Fruit fly (Drosophila melanogaster) whole organism, embryonic: ENCODE data around the gene ea.

Source experiments
- BEAF-32 ChIP-seq: fragments of 200-800 bp; sonication (Bioruptor generic); optimal IDR thresholded peaks from 3 replicates; lab custom pipeline; 2017; ENCODE audit warnings: missing biosample characterization, missing genetic modification characterization, mild to moderate bottlenecking, moderate library complexity, missing genetic modification reagents
- CG10959 ChIP-seq: fragments of 200-800 bp; sonication (Bioruptor generic); IDR thresholded peaks from 2 replicates; pipeline ENCODE4 v1.3.6; 2022; ENCODE audit warnings: missing biosample characterization, missing genetic modification characterization
- CG11560 ChIP-seq: fragments of 200-800 bp; sonication (Bioruptor generic); IDR thresholded peaks from 3 replicates; pipeline ENCODE4 v1.3.6; 2022; ENCODE audit warnings: missing biosample characterization, missing genetic modification characterization
- CG12219 ChIP-seq: fragments of 200-800 bp; sonication (Bioruptor generic); optimal IDR thresholded peaks from 3 replicates; lab custom pipeline; 2018; ENCODE audit warnings: missing biosample characterization, mild to moderate bottlenecking, missing genetic modification characterization
- CG13624 ChIP-seq: fragments of 200-800 bp; sonication (Bioruptor generic); optimal IDR thresholded peaks from 2 replicates; lab custom pipeline; 2016; ENCODE audit warnings: missing biosample characterization, missing genetic modification characterization
- CG14441 ChIP-seq: fragments of 200-800 bp; sonication (Bioruptor generic); IDR thresholded peaks from 2 replicates; pipeline ENCODE4 v1.3.6; 2022; ENCODE audit warnings: missing biosample characterization, missing genetic modification characterization
- CG15514 ChIP-seq: fragments of 200-800 bp; sonication (Bioruptor generic); optimal IDR thresholded peaks from 3 replicates; lab custom pipeline; 2017; ENCODE audit warnings: missing biosample characterization, missing genetic modification characterization, mild to moderate bottlenecking, moderate library complexity, missing genetic modification reagents
- CG1602 ChIP-seq: fragments of 200-800 bp; sonication (Bioruptor generic); optimal IDR thresholded peaks from 3 replicates; lab custom pipeline; 2016; ENCODE audit warnings: missing biosample characterization, missing genetic modification characterization
- CG16779 ChIP-seq: fragments of 200-800 bp; sonication (Bioruptor generic); IDR thresholded peaks from 2 replicates; pipeline ENCODE4 v1.3.6; 2022; ENCODE audit warnings: missing biosample characterization, missing genetic modification characterization
- CG17829 ChIP-seq: fragments of 200-800 bp; optimal IDR thresholded peaks from 2 replicates; lab custom pipeline; 2019; ENCODE audit warnings: missing biosample characterization, mild to moderate bottlenecking, missing genetic modification characterization, moderate library complexity
- CG3163 ChIP-seq: fragments of 200-800 bp; sonication (Bioruptor generic); optimal IDR thresholded peaks from 3 replicates; lab custom pipeline; 2016; ENCODE audit warnings: missing biosample characterization, missing genetic modification characterization
- CG3726 ChIP-seq: fragments of 200-800 bp; sonication (Bioruptor generic); IDR thresholded peaks from 3 replicates; pipeline ENCODE4, ENCODE4 v1.3.6; 2022; ENCODE audit warnings: missing biosample characterization, missing genetic modification characterization
- CG7357 ChIP-seq: fragments of 200-800 bp; sonication (Bioruptor generic); IDR thresholded peaks from 3 replicates; pipeline ENCODE4 v1.3.6; 2022; ENCODE audit warnings: missing biosample characterization, missing genetic modification characterization
- CG9817 ChIP-seq: fragments of 200-800 bp; sonication (Bioruptor generic); optimal IDR thresholded peaks from 2 replicates; lab custom pipeline; 2018; ENCODE audit warnings: missing biosample characterization, mild to moderate bottlenecking, missing genetic modification characterization, moderate library complexity
- Camta ChIP-seq: fragments of 200-800 bp; sonication (Bioruptor generic); optimal IDR thresholded peaks from 2 replicates; lab custom pipeline; 2016; ENCODE audit warnings: missing biosample characterization, missing genetic modification characterization
- Chrac-16 ChIP-seq: fragments of 200-800 bp; sonication (Bioruptor generic); optimal IDR thresholded peaks from 3 replicates; lab custom pipeline; 2016; ENCODE audit warnings: missing biosample characterization, missing genetic modification characterization
- Dad ChIP-seq: fragments of 200-800 bp; sonication (Bioruptor generic); optimal IDR thresholded peaks from 3 replicates; lab custom pipeline; 2016; ENCODE audit warnings: missing biosample characterization, missing genetic modification characterization
- Eip74EF ChIP-seq, 2 experiments: fragments of 200-800 bp in 1 of 2; fragments of >200 bp in 1 of 2; sonication (Bioruptor generic) in 1 of 2; optimal IDR thresholded peaks; 2 replicates each; lab custom pipeline; 2017 to 2019; ENCODE audit warnings: missing biosample characterization in 2 of 2, missing genetic modification characterization in 2 of 2, mild to moderate bottlenecking in 1 of 2, moderate library complexity in 1 of 2
- Ets97D ChIP-seq: fragments of 200-800 bp; sonication (Bioruptor generic); optimal IDR thresholded peaks from 3 replicates; lab custom pipeline; 2016; ENCODE audit warnings: missing biosample characterization, missing genetic modification characterization
- Fer1 ChIP-seq: fragments of 200-800 bp; sonication (Bioruptor generic); optimal IDR thresholded peaks from 2 replicates; lab custom pipeline; 2017; ENCODE audit warnings: missing biosample characterization, mild to moderate bottlenecking, missing genetic modification characterization
- Fer2 ChIP-seq: fragments of 200-800 bp; sonication (Bioruptor generic); optimal IDR thresholded peaks from 2 replicates; lab custom pipeline; 2018; ENCODE audit warnings: missing biosample characterization, mild to moderate bottlenecking, missing genetic modification characterization, moderate library complexity
- HLH54F ChIP-seq: fragments of 200-800 bp; sonication (Bioruptor generic); optimal IDR thresholded peaks from 3 replicates; lab custom pipeline; 2016; ENCODE audit warnings: missing biosample characterization, missing genetic modification characterization
- HLHmδ ChIP-seq: fragments of 200-800 bp; sonication (Bioruptor generic); optimal IDR thresholded peaks from 2 replicates; lab custom pipeline; 2018; ENCODE audit warnings: missing biosample characterization, mild to moderate bottlenecking, missing genetic modification characterization, moderate library complexity
- HmgD ChIP-seq: fragments of 200-800 bp; sonication (Bioruptor generic); optimal IDR thresholded peaks from 3 replicates; lab custom pipeline; 2016; ENCODE audit warnings: missing biosample characterization, missing genetic modification characterization
- Hmr ChIP-seq: fragments of 200-800 bp; sonication (Bioruptor generic); optimal IDR thresholded peaks from 3 replicates; lab custom pipeline; 2017; ENCODE audit warnings: mild to moderate bottlenecking, missing biosample characterization, missing genetic modification reagents, missing genetic modification characterization
- Hr51 ChIP-seq, 2 experiments: fragments of 200-800 bp; sonication (Bioruptor generic); optimal IDR thresholded peaks; 2 replicates in 1 of 2; 3 replicates in 1 of 2; lab custom pipeline; 2016 to 2018; ENCODE audit warnings: missing biosample characterization in 2 of 2, missing genetic modification characterization in 2 of 2, mild to moderate bottlenecking in 1 of 2, moderate library complexity in 1 of 2
- NC2α ChIP-seq: fragments of 200-800 bp; sonication (Bioruptor generic); optimal IDR thresholded peaks from 2 replicates; lab custom pipeline; 2016; ENCODE audit warnings: missing biosample characterization, missing genetic modification characterization
- Nf-YB ChIP-seq: fragments of 200-800 bp; sonication (Bioruptor generic); optimal IDR thresholded peaks from 3 replicates; lab custom pipeline; 2019; ENCODE audit warnings: missing biosample characterization, mild to moderate bottlenecking, missing genetic modification characterization, moderate library complexity
- PHDP ChIP-seq: fragments of 200-800 bp; sonication (Bioruptor generic); optimal IDR thresholded peaks from 3 replicates; lab custom pipeline; 2018; ENCODE audit warnings: missing biosample characterization, mild to moderate bottlenecking, missing genetic modification characterization, moderate library complexity
- Pdp1 ChIP-seq, 2 experiments: fragments of 200-800 bp; sonication (Bioruptor generic); optimal IDR thresholded peaks; 3 replicates each; lab custom pipeline; 2016; ENCODE audit warnings: missing biosample characterization in 2 of 2, missing genetic modification characterization in 2 of 2, mild to moderate bottlenecking in 1 of 2, moderate library complexity in 1 of 2
- Xbp1 ChIP-seq: fragments of 200-800 bp; sonication (Bioruptor generic); optimal IDR thresholded peaks from 3 replicates; lab custom pipeline; 2016; ENCODE audit warnings: missing biosample characterization, mild to moderate bottlenecking, missing genetic modification characterization
- Xrp1 ChIP-seq: fragments of 200-800 bp; sonication (Bioruptor generic); IDR thresholded peaks from 2 replicates; pipeline ENCODE4 v1.3.6; 2022; ENCODE audit warnings: missing biosample characterization, missing genetic modification characterization
- ara ChIP-seq: fragments of 200-800 bp; sonication (Bioruptor generic); IDR thresholded peaks from 2 replicates; pipeline ENCODE4 v1.3.6; 2022; ENCODE audit warnings: missing biosample characterization, missing genetic modification characterization
- bigmax ChIP-seq: fragments of 200-800 bp; sonication (Bioruptor generic); optimal IDR thresholded peaks from 2 replicates; lab custom pipeline; 2018; ENCODE audit warnings: missing biosample characterization, mild to moderate bottlenecking, missing genetic modification characterization
- cato ChIP-seq: fragments of 200-800 bp; sonication (Bioruptor generic); optimal IDR thresholded peaks from 2 replicates; lab custom pipeline; 2016; ENCODE audit warnings: missing biosample characterization, missing genetic modification characterization, borderline replicate concordance
- cg ChIP-seq: fragments of 200-800 bp; sonication (Bioruptor generic); optimal IDR thresholded peaks from 3 replicates; lab custom pipeline; 2019; ENCODE audit warnings: missing biosample characterization, mild to moderate bottlenecking, missing genetic modification characterization, moderate library complexity
- disco-r ChIP-seq: fragments of 200-800 bp; sonication (Bioruptor generic); optimal IDR thresholded peaks from 2 replicates; lab custom pipeline; 2016; ENCODE audit warnings: missing biosample characterization, missing genetic modification characterization
- eyg ChIP-seq: fragments of 200-800 bp; sonication (Bioruptor generic); optimal IDR thresholded peaks from 3 replicates; lab custom pipeline; 2016; ENCODE audit warnings: missing biosample characterization, missing genetic modification characterization
- fd3F ChIP-seq: fragments of 200-800 bp; sonication (Bioruptor generic); optimal IDR thresholded peaks from 2 replicates; lab custom pipeline; 2018; ENCODE audit warnings: missing biosample characterization, mild to moderate bottlenecking, missing genetic modification characterization, moderate library complexity
- ftz-f1 ChIP-seq: fragments of 200-800 bp; sonication (Bioruptor generic); optimal IDR thresholded peaks from 2 replicates; lab custom pipeline; 2016; ENCODE audit warnings: missing biosample characterization, missing genetic modification characterization
- gem ChIP-seq: fragments of 200-800 bp; sonication (Bioruptor generic); optimal IDR thresholded peaks from 2 replicates; lab custom pipeline; 2019; ENCODE audit warnings: missing biosample characterization, mild to moderate bottlenecking, missing genetic modification characterization, moderate library complexity
- lbe ChIP-seq: fragments of 200-800 bp; sonication (Bioruptor generic); optimal IDR thresholded peaks from 2 replicates; lab custom pipeline; 2016; ENCODE audit warnings: missing biosample characterization, mild to moderate bottlenecking, missing genetic modification characterization
- lilli ChIP-seq: fragments of 200-800 bp; sonication (Bioruptor generic); optimal IDR thresholded peaks from 3 replicates; lab custom pipeline; 2016; ENCODE audit warnings: missing biosample characterization, missing genetic modification characterization
- lmd ChIP-seq: fragments of 200-800 bp; sonication (Bioruptor generic); IDR thresholded peaks from 2 replicates; pipeline ENCODE4 v1.3.6; 2022; ENCODE audit warnings: missing biosample characterization, missing genetic modification characterization
- pzg ChIP-seq: fragments of 200-800 bp; sonication (Bioruptor generic); optimal IDR thresholded peaks from 3 replicates; lab custom pipeline; 2018; ENCODE audit warnings: missing biosample characterization, mild to moderate bottlenecking, missing genetic modification characterization, moderate library complexity
- ranshi ChIP-seq: fragments of 200-800 bp; sonication (Bioruptor generic); IDR thresholded peaks from 2 replicates; pipeline ENCODE4 v1.3.6; 2022; ENCODE audit warnings: missing biosample characterization, missing genetic modification characterization
- sqz ChIP-seq: fragments of 200-800 bp; sonication (Bioruptor generic); optimal IDR thresholded peaks from 3 replicates; lab custom pipeline; 2018; ENCODE audit warnings: missing biosample characterization, mild to moderate bottlenecking, missing genetic modification characterization
- sug ChIP-seq: fragments of 200-800 bp; optimal IDR thresholded peaks from 2 replicates; lab custom pipeline; 2019; ENCODE audit warnings: missing biosample characterization, mild to moderate bottlenecking, missing genetic modification characterization, moderate library complexity
- twi ChIP-seq: fragments of 200-800 bp; optimal IDR thresholded peaks from 2 replicates; lab custom pipeline; 2019; ENCODE audit warnings: missing biosample characterization, mild to moderate bottlenecking, missing genetic modification characterization, moderate library complexity
- zen ChIP-seq: fragments of 200-800 bp; sonication (Bioruptor generic); optimal IDR thresholded peaks from 3 replicates; lab custom pipeline; 2018; ENCODE audit warnings: missing biosample characterization, mild to moderate bottlenecking, missing genetic modification characterization, moderate library complexity
- zfh1 ChIP-seq: fragments of 200-800 bp; sonication (Bioruptor generic); IDR thresholded peaks from 3 replicates; pipeline ENCODE4 v1.3.6; 2022; ENCODE audit warnings: missing biosample characterization, missing genetic modification characterization

ea gene

DNA sequence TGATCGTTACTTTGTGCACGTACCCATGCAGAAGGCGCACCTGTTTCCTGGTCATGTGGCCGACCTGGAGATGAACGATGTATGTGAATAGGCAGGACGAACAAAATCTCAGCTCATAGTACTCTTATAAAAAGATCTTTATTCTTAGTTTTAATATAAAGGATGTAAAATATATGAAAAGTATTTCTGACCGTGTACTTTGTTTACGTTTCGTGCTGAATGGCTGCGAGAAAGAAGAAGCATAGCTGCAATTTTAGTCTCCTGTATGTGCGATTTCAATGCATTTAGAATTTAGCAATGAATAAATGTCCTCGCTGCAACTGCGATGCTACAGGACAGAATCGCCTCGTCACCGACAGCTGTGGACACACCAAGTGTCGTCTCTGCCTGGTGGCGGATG lies 19.3 kb downstream of the ea start, which contains the start of the genes CG42726 and CG42727 (continued):
- TF ChIP-seq CG15514: no peak
- no peak for TF ChIP-seq sqz
- peak; percentile 37; the same call in 1 of the 2 replicates for TF ChIP-seq Xrp1 (GFP tag; lab: Robert Waterston, UW)
- TF ChIP-seq NC2α (GFP tag; lab: Kevin White, UChicago): no peak
- TF ChIP-seq cato (GFP tag; lab: Kevin White, UChicago): peak; percentile 0
- TF ChIP-seq Dad: no peak
- no peak for TF ChIP-seq fd3F
- no peak for TF ChIP-seq CG13624 (GFP tag; lab: Kevin White, UChicago)
- TF ChIP-seq CG14441 (GFP tag; lab: Robert Waterston, UW): 0 out of 2 replicates have a peak, but pooled peaks have one; percentile 26
- peak; percentile 41; the same call in 1 of the 2 replicates for TF ChIP-seq ranshi (GFP tag; lab: Robert Waterston, UW)
- TF ChIP-seq CG11560 (tag; lab: Robert Waterston, UW): no peak
- TF ChIP-seq bigmax (GFP tag; lab: Kevin White, UChicago): no peak
- no peak for TF ChIP-seq HLHmδ (GFP tag; lab: Kevin White, UChicago)
- TF ChIP-seq Hmr (GFP tag; lab: Kevin White, UChicago): peak; percentile 17
- TF ChIP-seq HmgD: no peak
- TF ChIP-seq Nf-YB: no peak
- peak in 1 of 2 experiments; percentile 31 for TF ChIP-seq Pdp1 (GFP tag; optimal IDR thresholded peaks at IDR 0.05; lab: Kevin White, UChicago)
- no peak for TF ChIP-seq CG7357 (GFP tag; lab: Robert Waterston, UW)
- no peak for TF ChIP-seq CG1602
- TF ChIP-seq sug: no peak
- TF ChIP-seq Ets97D (GFP tag; lab: Kevin White, UChicago): no peak
- no peak for TF ChIP-seq ftz-f1 (GFP tag; lab: Kevin White, UChicago)
- TF ChIP-seq gem: peak; percentile 54
- TF ChIP-seq Hr51 (GFP tag; optimal IDR thresholded peaks at IDR 0.05; lab: Kevin White, UChicago): no peak
- TF ChIP-seq BEAF-32 (GFP tag; lab: Kevin White, UChicago): peak; percentile 14
- peak; percentile 20 for TF ChIP-seq lbe
- peak; percentile 51 for TF ChIP-seq lilli (GFP tag; lab: Kevin White, UChicago)
- no peak for TF ChIP-seq disco-r
- TF ChIP-seq cg (GFP tag; lab: Kevin White, UChicago): no peak
- TF ChIP-seq zen (tag; lab: Kevin White, UChicago): no peak
- TF ChIP-seq Camta (GFP tag; lab: Kevin White, UChicago): no peak
- peak; percentile 25 for TF ChIP-seq Chrac-16 (GFP tag; lab: Kevin White, UChicago)
- TF ChIP-seq Fer1 (GFP tag; lab: Kevin White, UChicago): peak; percentile 50
- no peak for TF ChIP-seq twi
- TF ChIP-seq Xbp1 (GFP tag; lab: Kevin White, UChicago): peak; percentile 37
- no peak for TF ChIP-seq zfh1 (GFP tag; lab: Robert Waterston, UW)
- peak; percentile 13 for TF ChIP-seq HLH54F (GFP tag; lab: Kevin White, UChicago)
- no peak for TF ChIP-seq CG10959
- TF ChIP-seq Eip74EF (GFP tag; optimal IDR thresholded peaks at IDR 0.05; lab: Kevin White, UChicago): no peak
- peak; percentile 42 for TF ChIP-seq CG17829 (tag; lab: Kevin White, UChicago)
- no peak for TF ChIP-seq CG12219 (GFP tag; lab: Kevin White, UChicago)
- no peak for TF ChIP-seq Fer2 (tag; lab: Kevin White, UChicago)
- peak; percentile 40 for TF ChIP-seq CG9817 (tag; lab: Kevin White, UChicago)
- no peak for TF ChIP-seq CG3163 (GFP tag; lab: Kevin White, UChicago)
- no peak for TF ChIP-seq eyg
- TF ChIP-seq ara (GFP tag; lab: Robert Waterston, UW): no peak
- TF ChIP-seq pzg: peak; percentile 33
- no peak for TF ChIP-seq CG3726
- peak; percentile 48 for TF ChIP-seq PHDP (tag; lab: Kevin White, UChicago)
- TF ChIP-seq CG16779 (GFP tag; lab: Robert Waterston, UW): no peak
- peak; percentile 40 for TF ChIP-seq lmd (GFP tag; lab: Robert Waterston, UW)
